Fruit fly (Drosophila melanogaster): ENCODE measurements around the gene CG32795.
A peak's percentile ranks its signal among the peaks of the same experiment; 100 is the strongest.

CG32795 gene

DNA sequence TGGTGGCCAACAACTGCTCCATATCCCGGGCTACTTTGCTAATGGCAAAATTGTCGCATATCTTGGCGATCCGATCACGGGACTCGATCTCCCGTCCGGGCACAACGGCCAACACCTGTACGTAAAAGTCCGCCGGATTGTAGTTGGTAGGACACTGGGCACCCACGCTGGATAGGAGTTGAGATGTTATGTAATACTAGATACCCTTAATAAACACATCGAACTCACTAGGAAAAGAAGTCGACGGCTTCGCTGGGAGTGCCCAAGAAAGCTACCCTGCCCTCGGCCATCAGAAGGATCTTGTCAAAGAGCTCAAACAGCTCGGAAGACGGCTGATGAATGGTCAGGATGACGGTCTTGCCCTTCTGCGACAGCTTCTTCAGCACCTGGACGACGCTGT, 1.5 kb upstream of the CG32795 start:
- TF ChIP-seq gsb (GFP tag; IDR thresholded peaks at IDR 0.05) = 0 out of 2 replicates have a peak, but pooled peaks have one; percentile 30
- 0 out of 2 replicates have a peak, but pooled peaks have one; percentile 20 for TF ChIP-seq Rx (GFP tag; IDR thresholded peaks at IDR 0.05)
- TF ChIP-seq ERR (GFP tag; optimal IDR thresholded peaks at IDR 0.05) = no peak
- 0 out of 2 replicates have a peak, but pooled peaks have one; percentile 7 for TF ChIP-seq CG6689 (GFP tag; IDR thresholded peaks at IDR 0.05)
- no peak for TF ChIP-seq Sox100B (GFP tag; optimal IDR thresholded peaks at IDR 0.05)
- TF ChIP-seq Pdp1 (GFP tag; optimal IDR thresholded peaks at IDR 0.05) = peak in 1 of 2 experiments; percentile 93
- TF ChIP-seq gce (GFP tag; IDR thresholded peaks at IDR 0.05) = no peak
- TF ChIP-seq H15 (GFP tag; IDR thresholded peaks at IDR 0.05) = 0 out of 3 replicates have a peak, but pooled peaks have one; percentile 20

DNA sequence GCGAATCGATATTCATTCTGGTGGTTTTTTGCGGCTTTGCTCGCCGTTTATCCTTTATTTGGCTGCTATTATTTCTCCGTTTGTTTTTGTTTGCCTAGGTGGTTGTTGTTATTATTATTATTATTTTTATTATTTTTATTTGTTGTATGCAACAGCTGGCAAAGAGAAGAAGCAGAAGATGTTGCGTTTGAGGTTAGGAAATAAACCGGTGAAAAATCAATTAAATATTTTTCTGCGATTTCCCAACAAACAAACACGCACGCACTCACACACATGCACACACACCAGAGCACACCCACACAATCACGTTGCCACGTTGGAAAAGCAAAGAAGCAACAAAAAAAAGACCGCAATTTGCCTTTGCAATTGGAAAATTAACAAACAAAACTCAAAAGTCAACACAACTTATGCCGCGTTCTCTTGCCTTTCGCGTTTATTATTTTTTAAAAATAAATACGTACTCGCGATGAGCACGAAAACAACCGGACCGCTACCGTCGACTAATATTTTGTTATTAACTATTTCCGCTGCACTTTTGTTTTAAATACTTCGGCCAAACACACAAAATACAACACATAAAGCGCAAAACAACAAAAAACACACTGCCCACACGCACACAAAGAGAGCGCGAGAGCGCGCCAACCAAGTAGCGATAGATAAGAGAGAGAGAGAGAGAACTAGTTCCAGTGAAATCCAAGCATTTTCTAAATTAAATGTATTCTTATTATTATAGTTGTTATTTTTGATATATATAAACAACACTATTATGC, 897 bp downstream of the CG32795 start:
- TF ChIP-seq CG34422 (GFP tag; IDR thresholded peaks at IDR 0.05) (peak; percentile 32; the same call in 1 of the 3 replicates), gt (GFP tag; IDR thresholded peaks at IDR 0.05) (no peak), CG17361 (GFP tag; IDR thresholded peaks at IDR 0.05) (peak; percentile 41; the same call in 1 of the 3 replicates), Jarid2 (GFP tag; optimal IDR thresholded peaks at IDR 0.05) (peak; percentile 3), CG17385 (GFP tag; optimal IDR thresholded peaks at IDR 0.05) (peak; percentile 34), nom (GFP tag; optimal IDR thresholded peaks at IDR 0.05) (peak; percentile 48), mld (GFP tag; IDR thresholded peaks at IDR 0.05; ENCODE audit: partially characterized antibody) (no peak), zen2 (GFP tag; IDR thresholded peaks at IDR 0.05; ENCODE audit: partially characterized antibody) (no peak), yki (optimal IDR thresholded peaks at IDR 0.05) (peak; percentile 47), CG17568 (GFP tag; optimal IDR thresholded peaks at IDR 0.05) (peak; percentile 8), dpn (GFP tag; optimal IDR thresholded peaks at IDR 0.05) (no peak), CG18599 (GFP tag; optimal IDR thresholded peaks at IDR 0.05) (peak; percentile 10), cg (GFP tag; optimal IDR thresholded peaks at IDR 0.05) (peak; percentile 70), sr (GFP tag; IDR thresholded peaks at IDR 0.05) (0 out of 3 replicates have a peak, but pooled peaks have one; percentile 6), Atf-2 (GFP tag; optimal IDR thresholded peaks at IDR 0.05) (no peak), onecut (GFP tag; IDR thresholded peaks at IDR 0.05) (peak; percentile 75), bigmax (GFP tag; optimal IDR thresholded peaks at IDR 0.05) (peak; percentile 85), Med (GFP tag) (peak; percentile 58), sqz (GFP tag; optimal IDR thresholded peaks at IDR 0.05) (peak; percentile 30), en (GFP tag; optimal IDR thresholded peaks at IDR 0.05) (no peak), Trl (optimal IDR thresholded peaks at IDR 0.05) (peak; percentile 91 to 92), Trl (GFP tag; optimal IDR thresholded peaks at IDR 0.05) (no peak), CG11723 (GFP tag; optimal IDR thresholded peaks at IDR 0.05) (peak; percentile 16), CG9437 (GFP tag; optimal IDR thresholded peaks at IDR 0.05) (no peak), kah (GFP tag; optimal IDR thresholded peaks at IDR 0.05) (no peak), Chrac-16 (GFP tag; optimal IDR thresholded peaks at IDR 0.05) (no peak), Ets65A (GFP tag) (peak; percentile 19), CG4360 (GFP tag; IDR thresholded peaks at IDR 0.05) (peak; percentile 51; the same call in 1 of the 2 replicates), CG8924 (tag; optimal IDR thresholded peaks at IDR 0.05) (peak; percentile 60), CG13775 (GFP tag; optimal IDR thresholded peaks at IDR 0.05) (peak; percentile 35), CG31388 (GFP tag; optimal IDR thresholded peaks at IDR 0.05) (no peak), CG7556 (GFP tag; optimal IDR thresholded peaks at IDR 0.05) (peak; percentile 16), ERR (GFP tag; optimal IDR thresholded peaks at IDR 0.05) (no peak), Drgx (GFP tag; IDR thresholded peaks at IDR 0.05) (peak; percentile 27; the same call in 1 of the 2 replicates), tll (GFP tag; optimal IDR thresholded peaks at IDR 0.05) (peak in 1 of 2 experiments; percentile 33), kni (GFP tag; optimal IDR thresholded peaks at IDR 0.05) (peak; percentile 23), btn (GFP tag; optimal IDR thresholded peaks at IDR 0.05) (no peak)

All from whole organism, embryonic.